Worm (Caenorhabditis elegans) whole organism, L4/young adult: ENCODE data around the gene nhr-104.

ENCODE experiments used
- W03F9.2 ChIP-seq: fragments of 150-350 bp; optimal IDR thresholded peaks from 2 replicates; lab custom pipeline; 2014; ENCODE audit warnings: missing biosample characterization, missing genetic modification characterization
- dao-5 ChIP-seq: sonication (generic microtip); optimal IDR thresholded peaks from 2 replicates; lab custom pipeline; 2016; ENCODE audit warnings: missing genotype, missing genetic modification characterization, moderate library complexity, missing compliant biosample characterization
- him-1 ChIP-seq: sonication (generic microtip); optimal IDR thresholded peaks from 2 replicates; lab custom pipeline; 2016; ENCODE audit warnings: missing genotype, missing genetic modification reagents, missing genetic modification characterization, missing compliant biosample characterization

The nhr-104 gene

ce11 chrIV:4749728-4750278, 38.7 kb downstream of the nhr-104 start, which contains the start of the genes rpl-20 and Y17G9B.5:
TSS of gene rpl-20 (minus strand) at chrIV:4749778.
TSS of gene Y17G9B.5 (plus strand) at chrIV:4750240.
- peak; percentile 82 for TF ChIP-seq dao-5 (tag; lab: Kevin White, UChicago)
- TF ChIP-seq him-1 (tag; lab: Kevin White, UChicago) = peak; percentile 99
- TF ChIP-seq W03F9.2 (tag; lab: Kevin White, UChicago) = peak; percentile 99

ce11 chrIV:4749155-4749554, 39.3 kb downstream of the nhr-104 start:
- TF ChIP-seq him-1 (tag; lab: Kevin White, UChicago) (no peak), dao-5 (tag; lab: Kevin White, UChicago) (no peak), W03F9.2 (tag; lab: Kevin White, UChicago) (no peak)

- TF ChIP-seq dao-5 (tag; lab: Kevin White, UChicago) (peak; percentile 17), him-1 (tag; lab: Kevin White, UChicago) (no peak)
Observed at ce11 chrIV:4748408-4749105, 39.9 kb downstream of the nhr-104 start, which contains the start of gene cyc-2.1. TSS of gene cyc-2.1 (minus strand) at chrIV:4749012.

- TF ChIP-seq W03F9.2 (tag; lab: Kevin White, UChicago) (no peak), dao-5 (tag; lab: Kevin White, UChicago) (no peak), him-1 (tag; lab: Kevin White, UChicago) (no peak)
Observed at ce11 chrIV:4747553-4747952, 40.9 kb downstream of the nhr-104 start, which contains the start of gene tctn-1. TSS of gene tctn-1 (minus strand) at chrIV:4747832.

ce11 chrIV:4745422-4745821, 43.1 kb downstream of the nhr-104 start, which contains the start of gene timm-17B.1:
TSS of gene timm-17B.1 (minus strand) at chrIV:4745492.
- TF ChIP-seq dao-5 (tag; lab: Kevin White, UChicago) (no peak), W03F9.2 (tag; lab: Kevin White, UChicago) (peak; percentile 96), him-1 (tag; lab: Kevin White, UChicago) (peak; percentile 10)

ce11 chrIV:4744167-4744566, 44.3 kb downstream of the nhr-104 start, which contains the start of gene hoe-1:
TSS of gene hoe-1 (minus strand) at chrIV:4744267.
- TF ChIP-seq W03F9.2 (tag; lab: Kevin White, UChicago) (no peak), dao-5 (tag; lab: Kevin White, UChicago) (no peak), him-1 (tag; lab: Kevin White, UChicago) (no peak)

ce11 chrIV:4742480-4742879, 46.0 kb downstream of the nhr-104 start:
- no peak for TF ChIP-seq him-1 (tag; lab: Kevin White, UChicago)
- TF ChIP-seq dao-5 (tag; lab: Kevin White, UChicago) = no peak
- TF ChIP-seq W03F9.2 (tag; lab: Kevin White, UChicago) = no peak

- TF ChIP-seq W03F9.2 (tag; lab: Kevin White, UChicago) (no peak), dao-5 (tag; lab: Kevin White, UChicago) (no peak), him-1 (tag; lab: Kevin White, UChicago) (no peak)
Observed at ce11 chrIV:4737258-4737657, 51.2 kb downstream of the nhr-104 start, which contains the start of gene fbxb-78. TSS of gene fbxb-78 (plus strand) at chrIV:4737558.
